Worm (Caenorhabditis elegans): ENCODE results near the gene T28C6.8.

The T28C6.8 gene

DNA sequence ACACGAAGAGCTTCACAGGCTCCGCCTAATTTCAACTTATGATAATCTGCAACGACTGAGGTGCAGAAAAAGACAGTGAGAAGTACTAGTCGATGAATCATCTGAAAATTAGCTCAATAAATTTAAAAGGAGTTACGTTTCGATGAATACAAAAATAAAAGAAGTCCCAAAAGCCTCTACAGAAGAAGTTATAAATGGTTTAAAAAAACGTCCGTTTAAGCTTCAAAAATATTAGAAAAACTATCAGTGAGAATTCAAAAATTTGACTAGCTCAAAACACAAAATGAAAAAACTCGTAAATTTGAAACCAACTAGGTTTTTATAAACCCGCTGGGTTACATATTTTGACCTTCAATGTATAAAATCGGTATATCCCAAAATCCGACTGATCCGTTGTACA, 25.4 kb upstream of the T28C6.8 start, which contains the start of gene T11B7.5:
Gene T11B7.5 (minus strand): TSS at position 101 of the 400 bp plus-strand sequence.
- TF ChIP-seq nhr-28 (tag; optimal IDR thresholded peaks at IDR 0.05), result no peak
- TF ChIP-seq unc-39 (tag; optimal IDR thresholded peaks at IDR 0.05), result no peak
- TF ChIP-seq zip-8 (tag; optimal IDR thresholded peaks at IDR 0.05), result no peak
- TF ChIP-seq nhr-12 (tag; optimal IDR thresholded peaks at IDR 0.05), result no peak
- TF ChIP-seq tbx-8 (GFP tag; optimal IDR thresholded peaks at IDR 0.05), result no peak
- TF ChIP-seq mls-2 (tag; optimal IDR thresholded peaks at IDR 0.05), result no peak
- TF ChIP-seq nhr-2 (tag; optimal IDR thresholded peaks at IDR 0.05), result no peak
- TF ChIP-seq unc-120 (tag; optimal IDR thresholded peaks at IDR 0.05; ENCODE audit: poor library complexity, severe bottlenecking), result no peak
- no peak for TF ChIP-seq elt-3 (tag; optimal IDR thresholded peaks at IDR 0.05)
- no peak for TF ChIP-seq sptf-1 (tag; optimal IDR thresholded peaks at IDR 0.05)

DNA sequence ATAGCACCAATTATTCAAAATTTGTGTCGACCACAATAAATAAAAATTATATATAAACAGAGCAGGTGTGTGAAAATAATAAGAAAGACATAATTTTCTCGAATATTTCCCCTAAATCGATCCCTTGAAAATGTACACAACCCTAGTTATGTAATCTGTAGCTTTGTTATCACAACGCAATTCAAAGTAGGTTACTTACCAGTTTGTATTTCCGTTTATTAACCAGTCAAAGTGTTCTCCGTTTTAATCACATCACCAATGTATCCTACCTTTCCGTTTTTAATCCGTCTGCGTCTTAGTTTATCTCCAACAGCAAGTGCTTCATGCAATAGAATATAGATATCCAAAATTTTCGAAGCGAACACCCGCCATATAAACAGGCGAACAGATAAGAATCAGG, 22.8 kb upstream of the T28C6.8 start:
- TF ChIP-seq unc-39 (tag; optimal IDR thresholded peaks at IDR 0.05) (no peak), ham-2 (GFP tag; optimal IDR thresholded peaks at IDR 0.05) (peak; percentile 66)

DNA sequence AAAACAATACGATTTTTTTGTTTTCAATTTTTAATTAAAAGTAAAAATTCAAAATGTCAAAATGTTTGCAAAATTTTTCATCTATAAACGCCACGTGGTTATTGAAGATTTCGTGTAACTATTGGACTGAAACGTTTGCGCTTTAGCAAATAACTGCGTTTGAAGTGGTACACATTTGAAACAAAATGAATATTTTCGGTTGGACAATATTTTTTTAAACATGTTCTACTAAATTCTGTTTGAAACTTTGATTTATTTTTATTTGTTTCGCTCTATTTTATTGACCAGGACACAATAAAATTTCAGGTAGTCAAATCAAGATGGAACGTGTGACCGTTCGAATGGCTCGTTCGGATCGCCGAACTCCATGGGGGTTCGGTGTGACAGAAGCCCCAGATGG, 21.7 kb upstream of the T28C6.8 start, which contains the start of gene alp-1:
Gene alp-1 (plus strand): TSS at position 301 of the 400 bp plus-strand sequence.
- no peak for TF ChIP-seq nhr-28 (tag; optimal IDR thresholded peaks at IDR 0.05)
- TF ChIP-seq ceh-83 (GFP tag; optimal IDR thresholded peaks at IDR 0.05), result no peak
- TF ChIP-seq pha-4 (tag; optimal IDR thresholded peaks at IDR 0.05), result no peak
- no peak for TF ChIP-seq cnd-1 (tag; optimal IDR thresholded peaks at IDR 0.05)
- no peak for TF ChIP-seq lsy-2 (tag; optimal IDR thresholded peaks at IDR 0.05)
- TF ChIP-seq M03D4.4 (tag; optimal IDR thresholded peaks at IDR 0.05), result no peak
- TF ChIP-seq mep-1 (tag; optimal IDR thresholded peaks at IDR 0.05), result no peak
- TF ChIP-seq ztf-11 (tag; optimal IDR thresholded peaks at IDR 0.05), result no peak
- no peak for TF ChIP-seq lin-32 (GFP tag; optimal IDR thresholded peaks at IDR 0.05)
- TF ChIP-seq elt-1 (tag; optimal IDR thresholded peaks at IDR 0.05; ENCODE audit: borderline replicate concordance, insufficient read depth), result no peak
- TF ChIP-seq drap-1 (GFP tag; optimal IDR thresholded peaks at IDR 0.05), result no peak

DNA sequence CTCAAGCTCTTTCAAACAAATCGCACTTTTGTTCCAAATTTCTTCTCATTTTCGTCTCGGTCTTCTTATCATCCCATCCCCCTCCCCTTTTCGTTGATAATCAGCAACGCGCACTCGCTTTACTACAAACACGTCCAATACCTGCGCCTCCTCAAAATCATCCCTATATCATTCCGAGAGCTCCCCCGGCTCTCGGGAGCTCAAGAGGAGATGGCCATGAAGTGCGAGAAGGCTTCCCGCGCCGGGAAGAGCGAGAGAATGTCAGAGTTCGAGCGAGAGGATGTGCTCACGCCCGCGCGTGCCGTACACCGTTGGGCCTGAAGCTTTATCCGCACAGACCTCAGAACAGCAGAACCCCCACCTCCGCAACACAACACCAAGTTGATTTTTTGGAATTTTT, 20.3 kb upstream of the T28C6.8 start:
- TF ChIP-seq unc-120 (tag; optimal IDR thresholded peaks at IDR 0.05; ENCODE audit: poor library complexity, severe bottlenecking) (peak; percentile 53), blmp-1 (tag; optimal IDR thresholded peaks at IDR 0.05) (no peak)

DNA sequence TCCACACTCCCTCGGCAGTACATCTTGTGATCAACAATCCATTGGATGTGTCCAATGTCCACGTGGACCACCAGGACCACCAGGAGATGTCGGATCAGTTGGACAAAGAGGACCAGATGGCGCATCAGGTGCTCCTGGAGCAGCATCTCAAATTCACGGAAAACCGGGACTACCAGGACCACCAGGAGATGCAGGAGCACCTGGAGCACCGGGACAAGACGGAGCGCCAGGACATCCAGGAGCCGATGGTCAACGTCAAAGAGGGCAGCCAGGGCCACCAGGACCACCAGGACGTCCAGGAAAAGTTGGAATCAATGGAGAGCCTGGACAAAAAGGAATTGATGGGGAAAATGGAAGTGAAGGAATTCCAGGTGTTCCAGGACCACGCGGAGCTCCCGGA, 18.5 kb upstream of the T28C6.8 start:
- TF ChIP-seq nhr-28 (tag; optimal IDR thresholded peaks at IDR 0.05) (no peak), elt-1 (tag; optimal IDR thresholded peaks at IDR 0.05; ENCODE audit: borderline replicate concordance, insufficient read depth) (no peak), ceh-39 (tag; optimal IDR thresholded peaks at IDR 0.05) (no peak), ceh-43 (GFP tag; optimal IDR thresholded peaks at IDR 0.05) (no peak), lsy-2 (tag; optimal IDR thresholded peaks at IDR 0.05) (no peak), ceh-83 (GFP tag; optimal IDR thresholded peaks at IDR 0.05) (no peak), drap-1 (GFP tag; optimal IDR thresholded peaks at IDR 0.05) (no peak), sptf-1 (tag; optimal IDR thresholded peaks at IDR 0.05) (no peak)

DNA sequence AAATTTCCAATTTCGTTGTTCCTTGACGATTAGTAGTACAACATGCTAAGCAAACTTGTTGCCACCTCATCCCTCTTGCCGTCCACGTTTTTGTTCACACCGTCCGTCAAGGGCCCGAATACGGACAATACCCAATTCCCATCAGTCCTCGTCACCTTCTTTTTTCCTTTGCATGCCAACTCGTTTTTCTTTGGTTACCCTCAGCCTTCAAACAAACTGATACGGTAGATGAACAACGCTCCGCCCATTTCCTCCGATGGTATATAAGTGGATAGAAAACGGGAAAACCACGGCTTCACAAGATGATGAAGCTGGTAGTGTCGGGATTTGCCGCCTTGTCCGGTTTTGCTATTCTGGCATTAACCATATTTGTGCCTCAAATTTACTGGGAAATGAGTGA, 17.4 kb upstream of the T28C6.8 start, which contains the start of gene col-118:
Gene col-118 (plus strand): TSS at position 301 of the 400 bp plus-strand sequence.
- TF ChIP-seq flh-1 (GFP tag; optimal IDR thresholded peaks at IDR 0.05), result no peak
- no peak for TF ChIP-seq sptf-1 (tag; optimal IDR thresholded peaks at IDR 0.05)
- TF ChIP-seq lsy-2 (tag; optimal IDR thresholded peaks at IDR 0.05), result no peak
- no peak for TF ChIP-seq ham-2 (GFP tag; optimal IDR thresholded peaks at IDR 0.05)
- no peak for TF ChIP-seq nhr-28 (tag; optimal IDR thresholded peaks at IDR 0.05)
- no peak for TF ChIP-seq ceh-83 (GFP tag; optimal IDR thresholded peaks at IDR 0.05)
- no peak for TF ChIP-seq unc-120 (tag; optimal IDR thresholded peaks at IDR 0.05; ENCODE audit: poor library complexity, severe bottlenecking)
- TF ChIP-seq lin-13 (tag; optimal IDR thresholded peaks at IDR 0.05), result no peak

DNA sequence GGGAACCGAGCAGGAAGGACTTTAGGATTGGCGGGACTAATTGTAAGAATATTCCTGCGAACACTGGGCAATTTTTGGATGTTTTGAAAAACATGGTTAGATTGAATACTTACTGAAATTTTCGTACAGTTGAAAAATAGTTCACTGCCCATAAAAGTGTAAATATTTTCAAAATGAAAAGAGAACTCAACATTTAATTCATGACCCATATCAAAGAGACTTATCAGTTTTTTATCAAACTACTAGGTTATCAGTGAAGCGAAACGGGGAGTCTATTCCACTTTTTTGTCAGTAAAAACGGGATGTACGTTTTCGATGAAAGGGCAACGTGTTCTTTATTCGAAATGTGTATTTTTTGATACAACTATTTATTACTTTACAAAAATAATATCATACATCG, 15.4 kb upstream of the T28C6.8 start:
- TF ChIP-seq hlh-1 (tag; optimal IDR thresholded peaks at IDR 0.05) (no peak), elt-3 (tag; optimal IDR thresholded peaks at IDR 0.05) (no peak), tbx-8 (GFP tag; optimal IDR thresholded peaks at IDR 0.05) (no peak), bed-3 (GFP tag; optimal IDR thresholded peaks at IDR 0.05) (no peak), unc-62 (GFP tag; optimal IDR thresholded peaks at IDR 0.05) (no peak), drap-1 (GFP tag; optimal IDR thresholded peaks at IDR 0.05) (no peak), nhr-76 (tag; optimal IDR thresholded peaks at IDR 0.05) (no peak), ceh-43 (GFP tag; optimal IDR thresholded peaks at IDR 0.05) (no peak), pha-4 (tag; optimal IDR thresholded peaks at IDR 0.05) (no peak)
